Fruit fly (Drosophila melanogaster) whole organism, adult: ENCODE measurements around the gene CG13720.

Experiments
- CG11617 ChIP-seq: fragments of 200-800 bp; sonication (Bioruptor generic); optimal IDR thresholded peaks from 2 replicates; lab custom pipeline; 2017; ENCODE audit warnings: mild to moderate bottlenecking, missing biosample characterization, missing genetic modification reagents, missing genetic modification characterization
- CG12768 ChIP-seq: fragments of 200-800 bp; sonication (Bioruptor generic); optimal IDR thresholded peaks from 2 replicates; lab custom pipeline; 2017; ENCODE audit warnings: missing biosample characterization, missing genetic modification characterization, mild to moderate bottlenecking, moderate library complexity, missing genetic modification reagents
- CG14711 ChIP-seq: fragments of 200-800 bp; sonication (Bioruptor generic); optimal IDR thresholded peaks from 2 replicates; lab custom pipeline; 2018; ENCODE audit warnings: missing biosample characterization, mild to moderate bottlenecking, missing genetic modification characterization, moderate library complexity
- CG1620 ChIP-seq: fragments of 200-800 bp; sonication (Bioruptor generic); optimal IDR thresholded peaks from 2 replicates; lab custom pipeline; 2016; ENCODE audit warnings: missing biosample characterization, missing genetic modification characterization
- CG33017 ChIP-seq: fragments of 200-800 bp; sonication (Bioruptor generic); optimal IDR thresholded peaks from 2 replicates; lab custom pipeline; 2018; ENCODE audit warnings: missing biosample characterization, mild to moderate bottlenecking, missing genetic modification characterization, moderate library complexity
- CG5204 ChIP-seq: fragments of 200-800 bp; sonication (Bioruptor generic); optimal IDR thresholded peaks from 2 replicates; lab custom pipeline; 2016; ENCODE audit warnings: missing biosample characterization, missing genetic modification characterization
- CG7045 ChIP-seq: fragments of 200-800 bp; sonication (Bioruptor generic); optimal IDR thresholded peaks from 2 replicates; lab custom pipeline; 2017; ENCODE audit warnings: missing biosample characterization, mild to moderate bottlenecking, missing genetic modification characterization
- CG7101 ChIP-seq: fragments of 200-800 bp; sonication (Bioruptor generic); optimal IDR thresholded peaks from 2 replicates; lab custom pipeline; 2018; ENCODE audit warnings: missing biosample characterization, mild to moderate bottlenecking, missing genetic modification characterization, moderate library complexity
- Clk ChIP-seq: fragments of 200-800 bp; sonication (Bioruptor generic); optimal IDR thresholded peaks from 2 replicates; lab custom pipeline; 2017; ENCODE audit warnings: missing biosample characterization, missing genetic modification characterization
- Crg-1 ChIP-seq: fragments of 200-800 bp; sonication (Bioruptor generic); optimal IDR thresholded peaks from 2 replicates; lab custom pipeline; 2016; ENCODE audit warnings: missing biosample characterization, missing genetic modification characterization
- Hr96 ChIP-seq: fragments of 200-800 bp; sonication (Bioruptor generic); optimal IDR thresholded peaks from 2 replicates; lab custom pipeline; 2016; ENCODE audit warnings: missing biosample characterization, missing genetic modification characterization
- Mnt ChIP-seq: fragments of 200-800 bp; sonication (Bioruptor generic); optimal IDR thresholded peaks from 2 replicates; lab custom pipeline; 2016; ENCODE audit warnings: missing biosample characterization, mild to moderate bottlenecking, missing genetic modification characterization
- bab1 ChIP-seq: fragments of 200-800 bp; sonication (Bioruptor generic); optimal IDR thresholded peaks from 3 replicates; lab custom pipeline; 2019; ENCODE audit warnings: missing biosample characterization, mild to moderate bottlenecking, missing genetic modification characterization, moderate library complexity
- cic ChIP-seq: fragments of 200-800 bp; sonication (Bioruptor generic); optimal IDR thresholded peaks from 2 replicates; lab custom pipeline; 2017; ENCODE audit warnings: missing biosample characterization, mild to moderate bottlenecking, missing genetic modification characterization, moderate library complexity
- cnc ChIP-seq, 2 experiments: fragments of >200 bp; optimal IDR thresholded peaks; 2 replicates each; lab custom pipeline; 2017
- kay ChIP-seq: fragments of 200-800 bp; sonication (Bioruptor generic); peaks from one replicate; lab custom pipeline; 2016; ENCODE audit warnings: missing biosample characterization, missing genetic modification characterization, borderline replicate concordance
- ovo ChIP-seq: fragments of 200-800 bp; sonication (Bioruptor generic); optimal IDR thresholded peaks from 2 replicates; lab custom pipeline; 2016; ENCODE audit warnings: missing biosample characterization, missing genetic modification characterization
- pad ChIP-seq: fragments of 200-800 bp; sonication (Bioruptor generic); optimal IDR thresholded peaks from 3 replicates; lab custom pipeline; 2017; ENCODE audit warnings: missing biosample characterization, missing genetic modification characterization, mild to moderate bottlenecking, moderate library complexity, missing genetic modification reagents
- tj ChIP-seq: fragments of 200-800 bp; sonication (Bioruptor generic); optimal IDR thresholded peaks from 3 replicates; lab custom pipeline; 2017; ENCODE audit warnings: missing biosample characterization, mild to moderate bottlenecking, missing genetic modification characterization, moderate library complexity
- toe ChIP-seq: fragments of 200-800 bp; sonication (Bioruptor generic); optimal IDR thresholded peaks from 2 replicates; lab custom pipeline; 2016; ENCODE audit warnings: missing biosample characterization, missing genetic modification characterization

CG13720 gene

dm6 chr3L:4508307-4508706 lies 8.0 kb upstream of the CG13720 start, which contains the start of gene NT1:
TSS of gene NT1 (minus strand) at chr3L:4508433.
- no peak for TF ChIP-seq pad (GFP tag; lab: Kevin White, UChicago)
- TF ChIP-seq Hr96 (GFP tag; lab: Kevin White, UChicago) = no peak
- TF ChIP-seq CG1620 = no peak
- TF ChIP-seq CG5204 (GFP tag; lab: Kevin White, UChicago) = no peak
- TF ChIP-seq tj (GFP tag; lab: Kevin White, UChicago) = no peak
- no peak for TF ChIP-seq cnc (optimal IDR thresholded peaks at IDR 0.05; lab: Kevin White, UChicago)
- no peak for TF ChIP-seq ovo (GFP tag; lab: Kevin White, UChicago)
- no peak for TF ChIP-seq cic (GFP tag; lab: Kevin White, UChicago)

- TF ChIP-seq CG14711 (no peak), CG5204 (GFP tag; lab: Kevin White, UChicago) (no peak), Clk (GFP tag; lab: Kevin White, UChicago) (no peak), Mnt (no peak), cic (GFP tag; lab: Kevin White, UChicago) (no peak), CG7045 (GFP tag; lab: Kevin White, UChicago) (no peak), CG7101 (tag; lab: Kevin White, UChicago) (no peak), CG11617 (GFP tag; lab: Kevin White, UChicago) (no peak), toe (no peak), Hr96 (GFP tag; lab: Kevin White, UChicago) (no peak), Crg-1 (GFP tag; lab: Kevin White, UChicago) (no peak), tj (GFP tag; lab: Kevin White, UChicago) (no peak), cnc (optimal IDR thresholded peaks at IDR 0.05; lab: Kevin White, UChicago) (no peak), bab1 (GFP tag; lab: Kevin White, UChicago) (no peak), CG1620 (no peak), CG33017 (tag; lab: Kevin White, UChicago) (no peak), ovo (GFP tag; lab: Kevin White, UChicago) (no peak), pad (GFP tag; lab: Kevin White, UChicago) (no peak), CG12768 (GFP tag; lab: Kevin White, UChicago) (no peak), kay (GFP tag; lab: Kevin White, UChicago) (no peak)
These were observed 7.5 kb upstream of the CG13720 start for dm6 chr3L:4507846-4508245.

dm6 chr3L:4501406-4501805 lies 1.1 kb upstream of the CG13720 start:
- no peak for TF ChIP-seq toe

dm6 chr3L:4497677-4498076 lies 2.6 kb downstream of the CG13720 start, which contains the start of gene CG13721:
TSS of gene CG13721 (minus strand) at chr3L:4497777.
- TF ChIP-seq ovo (GFP tag; lab: Kevin White, UChicago) (no peak), Clk (GFP tag; lab: Kevin White, UChicago) (no peak), cnc (optimal IDR thresholded peaks at IDR 0.05; lab: Kevin White, UChicago) (no peak), bab1 (GFP tag; lab: Kevin White, UChicago) (no peak), CG14711 (no peak), Mnt (no peak), cic (GFP tag; lab: Kevin White, UChicago) (no peak), CG7101 (tag; lab: Kevin White, UChicago) (no peak), CG1620 (no peak)

dm6 chr3L:4494603-4495002 lies 5.7 kb downstream of the CG13720 start:
- TF ChIP-seq ovo (GFP tag; lab: Kevin White, UChicago) = no peak
- no peak for TF ChIP-seq CG11617 (GFP tag; lab: Kevin White, UChicago)
- TF ChIP-seq CG5204 (GFP tag; lab: Kevin White, UChicago) = no peak
- TF ChIP-seq bab1 (GFP tag; lab: Kevin White, UChicago) = no peak
- TF ChIP-seq kay (GFP tag; lab: Kevin White, UChicago) = no peak
- no peak for TF ChIP-seq CG33017 (tag; lab: Kevin White, UChicago)
- TF ChIP-seq Crg-1 (GFP tag; lab: Kevin White, UChicago) = no peak
- no peak for TF ChIP-seq toe
- no peak for TF ChIP-seq pad (GFP tag; lab: Kevin White, UChicago)
- no peak for TF ChIP-seq CG14711
- no peak for TF ChIP-seq CG7045 (GFP tag; lab: Kevin White, UChicago)
- no peak for TF ChIP-seq Hr96 (GFP tag; lab: Kevin White, UChicago)
- TF ChIP-seq Clk (GFP tag; lab: Kevin White, UChicago) = no peak

dm6 chr3L:4493609-4494008 lies 6.7 kb downstream of the CG13720 start:
- no peak for TF ChIP-seq kay (GFP tag; lab: Kevin White, UChicago)
- no peak for TF ChIP-seq Mnt
- no peak for TF ChIP-seq CG12768 (GFP tag; lab: Kevin White, UChicago)
- no peak for TF ChIP-seq cnc (optimal IDR thresholded peaks at IDR 0.05; lab: Kevin White, UChicago)
- TF ChIP-seq cic (GFP tag; lab: Kevin White, UChicago) = no peak
- TF ChIP-seq CG33017 (tag; lab: Kevin White, UChicago) = no peak
- no peak for TF ChIP-seq CG1620
- TF ChIP-seq pad (GFP tag; lab: Kevin White, UChicago) = no peak

- TF ChIP-seq toe (no peak), cic (GFP tag; lab: Kevin White, UChicago) (no peak), CG7045 (GFP tag; lab: Kevin White, UChicago) (no peak), kay (GFP tag; lab: Kevin White, UChicago) (no peak), CG14711 (no peak), CG7101 (tag; lab: Kevin White, UChicago) (no peak), CG1620 (no peak), ovo (GFP tag; lab: Kevin White, UChicago) (no peak), Hr96 (GFP tag; lab: Kevin White, UChicago) (no peak), tj (GFP tag; lab: Kevin White, UChicago) (no peak), CG12768 (GFP tag; lab: Kevin White, UChicago) (no peak), cnc (optimal IDR thresholded peaks at IDR 0.05; lab: Kevin White, UChicago) (no peak), bab1 (GFP tag; lab: Kevin White, UChicago) (no peak), pad (GFP tag; lab: Kevin White, UChicago) (no peak), Mnt (no peak)
These were observed 9.5 kb downstream of the CG13720 start, which contains the start of gene CG13722 for dm6 chr3L:4490702-4491243. TSS of gene CG13722 (minus strand) at chr3L:4490963.
